Worm (Caenorhabditis elegans) whole organism, L1 larva: Measurements from ENCODE around the gene C33D9.10.

ENCODE experiments used
- C16A3.4 ChIP-seq: fragments of 150-350 bp; optimal IDR thresholded peaks from 2 replicates; lab custom pipeline; 2014; ENCODE audit warnings: missing biosample characterization, missing genetic modification characterization
- aha-1 ChIP-seq: fragments of 150-350 bp; optimal IDR thresholded peaks from 2 replicates; lab custom pipeline; 2014; ENCODE audit warnings: missing biosample characterization, missing genetic modification characterization
- ama-1 ChIP-seq: fragments of 150-350 bp; optimal IDR thresholded peaks from 2 replicates; lab custom pipeline; 2014
- ceh-82 ChIP-seq, 3 experiments: fragments of 150-350 bp in 1 of 3; sonication (generic microtip) in 2 of 3; optimal IDR thresholded peaks; 2 replicates each; lab custom pipeline; 2014 to 2017; ENCODE audit warnings: missing biosample characterization in 3 of 3, missing genetic modification characterization in 3 of 3
- ces-1 ChIP-seq: fragments of 150-350 bp; optimal IDR thresholded peaks from 2 replicates; lab custom pipeline; 2014; ENCODE audit warnings: missing biosample characterization, missing genetic modification reagents, missing genetic modification characterization
- dpl-1 ChIP-seq, 3 experiments: fragments of 150-350 bp in 2 of 3; sonication (generic microtip) in 1 of 3; optimal IDR thresholded peaks; 2 replicates each; lab custom pipeline; 2014 to 2017; ENCODE audit warnings: missing biosample characterization in 3 of 3, missing genetic modification characterization in 3 of 3, missing genetic modification reagents in 3 of 3
- efl-1 ChIP-seq, 4 experiments: fragments of 150-350 bp; optimal IDR thresholded peaks in 3 of 4; peaks in 1 of 4; 1 replicate in 1 of 4; 2 replicates in 3 of 4; lab custom pipeline; 2014; ENCODE audit warnings: missing biosample characterization in 2 of 4, missing genetic modification characterization in 2 of 4, missing genetic modification reagents in 2 of 4
- efl-3 ChIP-seq: fragments of 200-800 bp; sonication (Bioruptor generic); optimal IDR thresholded peaks from 2 replicates; lab custom pipeline; 2018; ENCODE audit warnings: mild to moderate bottlenecking, missing genetic modification characterization, missing compliant biosample characterization
- elt-2 ChIP-seq: sonication (generic microtip); optimal IDR thresholded peaks from 2 replicates; lab custom pipeline; 2016; ENCODE audit warnings: missing genetic modification characterization, mild to moderate bottlenecking, inconsistent platforms, missing compliant biosample characterization, missing genetic modification reagents
- fkh-10 ChIP-seq: sonication (generic microtip); optimal IDR thresholded peaks from 2 replicates; lab custom pipeline; 2017; ENCODE audit warnings: missing biosample characterization, missing genetic modification reagents, missing genetic modification characterization
- hlh-17 ChIP-seq: fragments of 200-800 bp; sonication (Bioruptor generic); optimal IDR thresholded peaks from 2 replicates; lab custom pipeline; 2018; ENCODE audit warnings: missing genetic modification characterization, mild to moderate bottlenecking, missing compliant biosample characterization, moderate library complexity, borderline replicate concordance
- hpl-2 ChIP-seq: fragments of 150-350 bp; optimal IDR thresholded peaks from 2 replicates; lab custom pipeline; 2014; ENCODE audit warnings: missing biosample characterization, missing genetic modification reagents, missing genetic modification characterization
- irx-1 ChIP-seq: sonication (generic microtip); optimal IDR thresholded peaks from 2 replicates; lab custom pipeline; 2016; ENCODE audit warnings: missing genetic modification characterization, missing compliant biosample characterization
- isw-1 ChIP-seq: fragments of 200-800 bp; sonication (Bioruptor generic); IDR thresholded peaks from 2 replicates; pipeline ENCODE4 v1.3.6; 2022; ENCODE audit warnings: missing genetic modification characterization, missing compliant biosample characterization
- jun-1 ChIP-seq: fragments of 150-350 bp; optimal IDR thresholded peaks from 2 replicates; lab custom pipeline; 2014; ENCODE audit warnings: missing biosample characterization, missing genetic modification reagents, missing genetic modification characterization
- lin-13 ChIP-seq: fragments of 150-350 bp; optimal IDR thresholded peaks from 2 replicates; lab custom pipeline; 2014; ENCODE audit warnings: missing biosample characterization, missing genetic modification reagents, missing genetic modification characterization
- lin-14 ChIP-seq: fragments of 200-800 bp; sonication (Bioruptor generic); optimal IDR thresholded peaks from 2 replicates; lab custom pipeline; 2018; ENCODE audit warnings: mild to moderate bottlenecking, missing genetic modification characterization, moderate library complexity, missing compliant biosample characterization
- lin-15B ChIP-seq: fragments of 150-350 bp; sonication (generic microtip); optimal IDR thresholded peaks from 3 replicates; lab custom pipeline; 2014; ENCODE audit warnings: missing biosample characterization, missing genetic modification characterization
- lin-35 ChIP-seq, 2 experiments: fragments of 150-350 bp; optimal IDR thresholded peaks; 2 replicates each; lab custom pipeline; 2014; ENCODE audit warnings: missing biosample characterization in 2 of 2, missing genetic modification characterization in 2 of 2, missing genetic modification reagents in 2 of 2
- lin-39 ChIP-seq: fragments of 150-350 bp; optimal IDR thresholded peaks from 2 replicates; lab custom pipeline; 2014; ENCODE audit warnings: missing biosample characterization, missing genetic modification reagents, missing genetic modification characterization
- lsy-2 ChIP-seq, 2 experiments: fragments of 150-350 bp; optimal IDR thresholded peaks; 2 replicates each; lab custom pipeline; 2014; ENCODE audit warnings: missing biosample characterization in 2 of 2, missing genetic modification characterization in 2 of 2
- mab-9 ChIP-seq: fragments of 200-800 bp; sonication (Bioruptor generic); IDR thresholded peaks from 2 replicates; pipeline ENCODE4 v1.3.6; 2022; ENCODE audit warnings: missing genetic modification reagents, missing genetic modification characterization, missing compliant biosample characterization
- mef-2 ChIP-seq: fragments of 150-350 bp; optimal IDR thresholded peaks from 2 replicates; lab custom pipeline; 2014; ENCODE audit warnings: missing biosample characterization, missing genetic modification characterization
- nhr-11 ChIP-seq: fragments of 150-350 bp; optimal IDR thresholded peaks from 2 replicates; lab custom pipeline; 2014; ENCODE audit warnings: missing biosample characterization, missing genetic modification characterization
- nhr-12 ChIP-seq: sonication (generic microtip); optimal IDR thresholded peaks from 2 replicates; lab custom pipeline; 2017; ENCODE audit warnings: missing biosample characterization, missing genetic modification characterization
- nhr-19 ChIP-seq: fragments of 200-800 bp; sonication (Bioruptor generic); conservative IDR thresholded peaks from 2 replicates; pipeline ENCODE4 v1.3.6; 2022; ENCODE audit warnings: missing genetic modification characterization, missing compliant biosample characterization
- nhr-20 ChIP-seq: sonication (generic microtip); optimal IDR thresholded peaks from 2 replicates; lab custom pipeline; 2016; ENCODE audit warnings: mild to moderate bottlenecking, missing genetic modification characterization, missing compliant biosample characterization
- nhr-71 ChIP-seq: sonication (generic microtip); optimal IDR thresholded peaks from 2 replicates; lab custom pipeline; 2016; ENCODE audit warnings: mild to moderate bottlenecking, missing genetic modification characterization, moderate library complexity, missing compliant biosample characterization
- nhr-76 ChIP-seq: sonication (generic microtip); optimal IDR thresholded peaks from 2 replicates; lab custom pipeline; 2017; ENCODE audit warnings: missing biosample characterization, missing genetic modification characterization
- nhr-77 ChIP-seq: fragments of 150-350 bp; optimal IDR thresholded peaks from 2 replicates; lab custom pipeline; 2014; ENCODE audit warnings: missing biosample characterization, missing genetic modification characterization
- nhr-84 ChIP-seq: sonication (generic microtip); optimal IDR thresholded peaks from 2 replicates; lab custom pipeline; 2017; ENCODE audit warnings: missing biosample characterization, missing genetic modification characterization
- pqm-1 ChIP-seq: sonication (generic microtip); optimal IDR thresholded peaks from 3 replicates; lab custom pipeline; 2017; ENCODE audit warnings: missing biosample characterization, missing genetic modification characterization
- rnt-1 ChIP-seq: sonication (generic microtip); optimal IDR thresholded peaks from 2 replicates; lab custom pipeline; 2016; ENCODE audit warnings: mild to moderate bottlenecking, missing genetic modification characterization, moderate library complexity, missing compliant biosample characterization
- skn-1 ChIP-seq: fragments of 150-350 bp; optimal IDR thresholded peaks from 2 replicates; lab custom pipeline; 2014; ENCODE audit warnings: missing biosample characterization, missing genetic modification characterization
- snpc-4 ChIP-seq: fragments of 150-350 bp; optimal IDR thresholded peaks from 2 replicates; lab custom pipeline; 2014; ENCODE audit warnings: missing biosample characterization, missing genetic modification characterization
- snu-23 ChIP-seq: sonication (generic microtip); optimal IDR thresholded peaks from 2 replicates; lab custom pipeline; 2016; ENCODE audit warnings: missing genetic modification characterization, missing compliant biosample characterization
- sptf-1 ChIP-seq: fragments of 150-350 bp; optimal IDR thresholded peaks from 2 replicates; lab custom pipeline; 2014; ENCODE audit warnings: missing biosample characterization, missing genetic modification characterization
- sup-37 ChIP-seq: fragments of 200-800 bp; sonication (Bioruptor generic); optimal IDR thresholded peaks from 2 replicates; lab custom pipeline; 2018; ENCODE audit warnings: mild to moderate bottlenecking, missing genetic modification characterization, missing compliant biosample characterization
- swsn-7 ChIP-seq: sonication (generic microtip); optimal IDR thresholded peaks from 2 replicates; lab custom pipeline; 2016; ENCODE audit warnings: missing genetic modification characterization, missing compliant biosample characterization
- unc-130 ChIP-seq: fragments of 150-350 bp; optimal IDR thresholded peaks from 2 replicates; lab custom pipeline; 2017; ENCODE audit warnings: missing biosample characterization, missing genetic modification characterization, inconsistent platforms
- unc-30 ChIP-seq: sonication (generic microtip); optimal IDR thresholded peaks from 2 replicates; lab custom pipeline; 2017; ENCODE audit warnings: missing biosample characterization, missing genetic modification characterization
- unc-98 ChIP-seq: fragments of 200-800 bp; sonication (Bioruptor generic); IDR thresholded peaks from 2 replicates; pipeline ENCODE4 v1.3.6; 2022; ENCODE audit warnings: missing genetic modification characterization, missing compliant biosample characterization
- vab-15 ChIP-seq: sonication (generic microtip); optimal IDR thresholded peaks from 2 replicates; lab custom pipeline; 2017; ENCODE audit warnings: missing genotype, mild to moderate bottlenecking, missing genetic modification characterization, missing compliant biosample characterization
- zag-1 ChIP-seq: fragments of 150-350 bp; optimal IDR thresholded peaks from 2 replicates; lab custom pipeline; 2014; ENCODE audit warnings: missing biosample characterization, missing genetic modification characterization
- ztf-4 ChIP-seq: fragments of 150-350 bp; optimal IDR thresholded peaks from 2 replicates; lab custom pipeline; 2014; ENCODE audit warnings: missing biosample characterization, missing genetic modification characterization

Gene C33D9.10

ce11 chrIV:8758620-8759019 lies 29.3 kb downstream of the C33D9.10 start (continued):
- TF ChIP-seq hpl-2 (GFP tag; lab: Kevin White, UChicago) (no peak), nhr-77 (tag; lab: Kevin White, UChicago) (no peak), unc-98 (GFP tag; lab: Robert Waterston, UW) (no peak), dpl-1 (GFP tag; optimal IDR thresholded peaks at IDR 0.05; lab: Kevin White, UChicago) (peak in 1 of 3 experiments; percentile 28), ztf-4 (tag; lab: Kevin White, UChicago) (no peak), elt-2 (no peak), vab-15 (tag; lab: Kevin White, UChicago) (no peak), ama-1 (lab: Kevin White, UChicago) (no peak), ces-1 (GFP tag; lab: Kevin White, UChicago) (no peak), lin-15B (no peak), unc-30 (tag; lab: Kevin White, UChicago) (no peak), zag-1 (tag; lab: Kevin White, UChicago) (no peak), nhr-12 (tag; lab: Kevin White, UChicago) (no peak), irx-1 (tag; lab: Kevin White, UChicago) (peak; percentile 43), unc-130 (tag; lab: Kevin White, UChicago) (no peak), fkh-10 (peak; percentile 40), hlh-17 (no peak), mef-2 (tag; lab: Kevin White, UChicago) (no peak), ceh-82 (tag; optimal IDR thresholded peaks at IDR 0.05; lab: Kevin White, UChicago) (peak; percentile 2 to 65 (median 26)), aha-1 (tag; lab: Kevin White, UChicago) (no peak), nhr-11 (tag; lab: Kevin White, UChicago) (no peak), nhr-76 (tag; lab: Kevin White, UChicago) (no peak), nhr-19 (GFP tag; lab: Robert Waterston, UW) (no peak), efl-3 (GFP tag; lab: Kevin White, UChicago) (no peak), lin-13 (GFP tag; lab: Kevin White, UChicago) (no peak), skn-1 (tag; lab: Kevin White, UChicago) (peak; percentile 17), efl-1 (optimal IDR thresholded peaks at IDR 0.05; lab: Kevin White, UChicago) (peak; percentile 38 to 50), efl-1 (GFP tag; optimal IDR thresholded peaks at IDR 0.05 in 1 of 2; lab: Kevin White, UChicago) (peak in 1 of 2 experiments; percentile 13), lin-39 (tag; lab: Kevin White, UChicago) (no peak), sptf-1 (no peak), mab-9 (GFP tag; lab: Robert Waterston, UW) (no peak), jun-1 (tag; lab: Kevin White, UChicago) (no peak)

ce11 chrIV:8757729-8758128 lies 30.2 kb downstream of the C33D9.10 start:
- peak in 1 of 2 experiments; percentile 38 for TF ChIP-seq lsy-2 (tag; optimal IDR thresholded peaks at IDR 0.05; lab: Kevin White, UChicago)
- TF ChIP-seq rnt-1 (tag; lab: Kevin White, UChicago), result peak; percentile 33
- peak; percentile 1 for TF ChIP-seq C16A3.4
- peak; percentile 5 for TF ChIP-seq swsn-7 (tag; lab: Kevin White, UChicago)
- TF ChIP-seq ceh-82 (tag; optimal IDR thresholded peaks at IDR 0.05; lab: Kevin White, UChicago), result peak in 1 of 3 experiments; percentile 10
- TF ChIP-seq unc-130 (tag; lab: Kevin White, UChicago), result peak; percentile 31
- peak; percentile 24 for TF ChIP-seq nhr-20 (tag; lab: Kevin White, UChicago)
- no peak for TF ChIP-seq nhr-84
- peak; percentile 25 for TF ChIP-seq snu-23 (GFP tag; lab: Kevin White, UChicago)
- TF ChIP-seq lin-14 (GFP tag; lab: Kevin White, UChicago), result peak; percentile 78
- TF ChIP-seq nhr-71, result peak; percentile 51
- peak in 1 of 2 experiments; percentile 12 for TF ChIP-seq efl-1 (optimal IDR thresholded peaks at IDR 0.05; lab: Kevin White, UChicago)
- TF ChIP-seq efl-1 (GFP tag; optimal IDR thresholded peaks at IDR 0.05 in 1 of 2; lab: Kevin White, UChicago), result no peak
- no peak for TF ChIP-seq snpc-4
- TF ChIP-seq isw-1 (GFP tag; lab: Robert Waterston, UW), result no peak
- peak in 1 of 2 experiments; percentile 22 for TF ChIP-seq lin-35 (GFP tag; optimal IDR thresholded peaks at IDR 0.05; lab: Kevin White, UChicago)
- TF ChIP-seq pqm-1 (tag; lab: Kevin White, UChicago), result peak; percentile 82
- TF ChIP-seq sup-37, result no peak
- peak; percentile 69 for TF ChIP-seq elt-2
- no peak for TF ChIP-seq fkh-10
- TF ChIP-seq, all 84 proteins: peak for 14
